Worm (Caenorhabditis elegans) whole organism, L3 larva: ENCODE data around the gene nhr-228.
"Not testable (repeated sequence)": the region's sequence is repeated elsewhere in the genome, so short reads cannot be mapped to it uniquely, and the experiment has no call there.

Source experiments
- ZK546.5 ChIP-seq: sonication (generic microtip); optimal IDR thresholded peaks from 2 replicates; lab custom pipeline; 2017; ENCODE audit warnings: missing biosample characterization, missing genetic modification characterization
- ama-1 ChIP-seq: fragments of 150-350 bp; optimal IDR thresholded peaks from 2 replicates; lab custom pipeline; 2018
- elt-3 ChIP-seq, 3 experiments: fragments of 150-350 bp in 1 of 3; sonication (generic microtip) in 2 of 3; optimal IDR thresholded peaks; 2 replicates in 2 of 3; 4 replicates in 1 of 3; lab custom pipeline; 2014 to 2017; ENCODE audit warnings: missing biosample characterization in 3 of 3, missing genetic modification characterization in 3 of 3
- fos-1 ChIP-seq: fragments of 150-350 bp; optimal IDR thresholded peaks from 2 replicates; lab custom pipeline; 2014; ENCODE audit warnings: missing biosample characterization, missing genetic modification characterization
- lsy-12 ChIP-seq: sonication (generic microtip); optimal IDR thresholded peaks from 2 replicates; lab custom pipeline; 2016; ENCODE audit warnings: mild to moderate bottlenecking, missing genetic modification characterization, missing compliant biosample characterization
- nhr-23 ChIP-seq: fragments of 150-350 bp; optimal IDR thresholded peaks from 2 replicates; lab custom pipeline; 2014; ENCODE audit warnings: missing biosample characterization, missing genetic modification reagents, missing genetic modification characterization
- nhr-77 ChIP-seq: fragments of 150-350 bp; optimal IDR thresholded peaks from 2 replicates; lab custom pipeline; 2014; ENCODE audit warnings: missing biosample characterization, missing genetic modification characterization
- pha-4 ChIP-seq: fragments of 150-350 bp; optimal IDR thresholded peaks from 2 replicates; lab custom pipeline; 2014; ENCODE audit warnings: missing biosample characterization, missing genetic modification reagents, missing genetic modification characterization
- unc-39 ChIP-seq: sonication (generic microtip); optimal IDR thresholded peaks from 4 replicates; lab custom pipeline; 2017; ENCODE audit warnings: missing biosample characterization, missing genetic modification characterization
- unc-62 ChIP-seq: fragments of 150-350 bp; sonication (generic microtip); optimal IDR thresholded peaks from 4 replicates; lab custom pipeline; 2014; ENCODE audit warnings: missing biosample characterization, missing genetic modification reagents, missing genetic modification characterization
- zag-1 ChIP-seq: fragments of 150-350 bp; optimal IDR thresholded peaks from 2 replicates; lab custom pipeline; 2014; ENCODE audit warnings: missing biosample characterization, missing genetic modification characterization

DNA sequence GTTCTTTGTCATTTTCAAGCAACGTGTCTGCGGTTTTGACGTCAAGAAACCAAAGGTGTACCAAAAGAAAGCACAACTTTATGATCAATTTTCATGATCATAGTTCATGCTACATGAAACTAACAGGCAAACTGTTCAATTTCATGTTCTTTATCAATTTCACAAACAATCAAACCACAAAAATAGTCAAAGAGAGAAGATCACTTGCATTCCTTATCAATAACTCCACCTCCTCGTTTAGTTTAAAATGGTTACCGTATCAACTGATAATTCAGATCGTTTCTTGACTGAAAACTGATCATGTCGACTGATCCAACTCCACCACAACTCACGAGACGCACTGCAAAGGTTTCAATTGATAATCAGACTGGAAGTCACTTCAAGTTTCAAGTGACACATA, 48.6 kb downstream of the nhr-228 start, which contains the start of gene pud-1.1:
- TF ChIP-seq elt-3 (tag; optimal IDR thresholded peaks at IDR 0.05; lab: Kevin White, UChicago); unc-39 (tag; lab: Kevin White, UChicago); zag-1; unc-62 (GFP tag; lab: Kevin White, UChicago); ama-1; pha-4 (tag; lab: Kevin White, UChicago); lsy-12; nhr-77 (tag; lab: Kevin White, UChicago); nhr-23 (tag; lab: Kevin White, UChicago); fos-1 (tag; lab: Kevin White, UChicago); ZK546.5 (tag; lab: Kevin White, UChicago): not testable (repeated sequence)
